Worm (Caenorhabditis elegans) whole organism, L1 larva: ENCODE data around the gene F23F12.3.

Experiments
- ama-1 ChIP-seq: fragments of 150-350 bp; optimal IDR thresholded peaks from 2 replicates; lab custom pipeline; 2014
- ceh-82 ChIP-seq, 3 experiments: fragments of 150-350 bp in 1 of 3; sonication (generic microtip) in 2 of 3; optimal IDR thresholded peaks; 2 replicates each; lab custom pipeline; 2014 to 2017; ENCODE audit warnings: missing biosample characterization in 3 of 3, missing genetic modification characterization in 3 of 3
- ces-1 ChIP-seq: fragments of 150-350 bp; optimal IDR thresholded peaks from 2 replicates; lab custom pipeline; 2014; ENCODE audit warnings: missing biosample characterization, missing genetic modification reagents, missing genetic modification characterization
- fkh-4 ChIP-seq: sonication (generic microtip); optimal IDR thresholded peaks from 2 replicates; lab custom pipeline; 2016; ENCODE audit warnings: missing compliant biosample characterization, missing genetic modification characterization, borderline replicate concordance
- fos-1 ChIP-seq: fragments of 150-350 bp; optimal IDR thresholded peaks from 2 replicates; lab custom pipeline; 2014; ENCODE audit warnings: missing biosample characterization, missing genetic modification characterization
- irx-1 ChIP-seq: sonication (generic microtip); optimal IDR thresholded peaks from 2 replicates; lab custom pipeline; 2016; ENCODE audit warnings: missing genetic modification characterization, missing compliant biosample characterization
- jun-1 ChIP-seq: fragments of 150-350 bp; optimal IDR thresholded peaks from 2 replicates; lab custom pipeline; 2014; ENCODE audit warnings: missing biosample characterization, missing genetic modification reagents, missing genetic modification characterization
- lin-13 ChIP-seq: fragments of 150-350 bp; optimal IDR thresholded peaks from 2 replicates; lab custom pipeline; 2014; ENCODE audit warnings: missing biosample characterization, missing genetic modification reagents, missing genetic modification characterization
- lin-35 ChIP-seq, 2 experiments: fragments of 150-350 bp; optimal IDR thresholded peaks; 2 replicates each; lab custom pipeline; 2014; ENCODE audit warnings: missing biosample characterization in 2 of 2, missing genetic modification characterization in 2 of 2, missing genetic modification reagents in 2 of 2
- pag-3 ChIP-seq: sonication (generic microtip); optimal IDR thresholded peaks from 2 replicates; lab custom pipeline; 2017; ENCODE audit warnings: missing genetic modification characterization, mild to moderate bottlenecking, missing compliant biosample characterization, antibody characterized with exemption, borderline replicate concordance; ENCODE audit not compliant: insufficient read depth

DNA sequence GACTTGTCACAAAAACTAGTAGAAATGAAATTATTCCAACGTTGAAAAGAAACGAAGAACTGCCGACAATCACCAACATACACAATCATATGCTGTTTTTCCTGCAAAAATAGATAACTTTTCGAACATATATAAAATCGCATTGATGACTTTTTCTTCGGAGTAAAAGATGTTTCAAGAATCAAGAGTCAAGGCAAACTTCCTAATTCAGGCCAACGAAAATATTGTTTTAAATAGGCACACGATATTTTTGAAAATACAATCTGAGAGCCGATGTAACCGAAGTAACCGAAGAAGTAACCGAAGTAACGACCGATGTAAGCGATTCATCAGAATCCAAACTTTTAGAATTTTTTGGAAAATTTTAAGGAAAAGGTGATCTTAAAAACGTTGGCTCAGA, 19.6 kb downstream of the F23F12.3 start, which contains the start of gene C09E7.10:
- TF ChIP-seq ces-1 (GFP tag; lab: Kevin White, UChicago) (no peak), irx-1 (tag; lab: Kevin White, UChicago) (no peak), lin-13 (GFP tag; lab: Kevin White, UChicago) (no peak), fos-1 (tag; lab: Kevin White, UChicago) (no peak), jun-1 (tag; lab: Kevin White, UChicago) (no peak), ceh-82 (tag; optimal IDR thresholded peaks at IDR 0.05; lab: Kevin White, UChicago) (no peak), ama-1 (lab: Kevin White, UChicago) (no peak), lin-35 (GFP tag; optimal IDR thresholded peaks at IDR 0.05; lab: Kevin White, UChicago) (no peak), fkh-4 (tag; lab: Kevin White, UChicago) (no peak), pag-3 (no peak)
